Worm (Caenorhabditis elegans): ENCODE data around the gene hmg-5.
"Not testable (repeated sequence)": the region's sequence is repeated elsewhere in the genome, so short reads cannot be mapped to it uniquely, and the experiment has no call there.

Gene hmg-5

DNA sequence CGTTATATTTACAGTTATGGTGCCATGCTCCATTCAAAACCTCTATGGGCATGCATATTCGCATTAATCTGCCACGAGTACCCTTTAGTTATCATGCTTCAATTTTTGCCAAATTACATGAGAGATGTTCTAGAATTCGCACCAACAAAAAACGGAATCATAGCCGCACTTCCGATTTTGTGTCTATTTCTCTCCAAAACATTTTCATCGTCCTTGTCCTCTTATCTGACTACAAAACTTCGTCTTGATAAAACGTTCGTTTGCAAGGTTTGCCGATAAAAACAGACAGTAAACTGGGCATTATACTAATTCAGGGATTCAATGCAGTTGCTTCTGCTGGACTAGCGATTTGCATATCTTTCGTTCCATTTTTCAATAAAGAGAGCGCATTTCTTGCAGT lies 7.2 kb upstream of the hmg-5 start:
- TF ChIP-seq ztf-23 (GFP tag; IDR thresholded peaks at IDR 0.05): no peak
- TF ChIP-seq klf-2 (GFP tag; conservative IDR thresholded peaks at IDR 0.05): no peak
- TF ChIP-seq ref-1 (GFP tag; conservative IDR thresholded peaks at IDR 0.05): no peak
- no peak for TF ChIP-seq cog-1 (tag; optimal IDR thresholded peaks at IDR 0.05)
- TF ChIP-seq flt-1 (GFP tag; IDR thresholded peaks at IDR 0.05): no peak
- TF ChIP-seq ztf-29 (GFP tag; IDR thresholded peaks at IDR 0.05): no peak
- TF ChIP-seq med-1 (GFP tag; optimal IDR thresholded peaks at IDR 0.05; ENCODE audit: insufficient read depth): no peak
- TF ChIP-seq T22C8.4 (GFP tag; IDR thresholded peaks at IDR 0.05): no peak
- no peak for TF ChIP-seq tab-1 (GFP tag; IDR thresholded peaks at IDR 0.05)

DNA sequence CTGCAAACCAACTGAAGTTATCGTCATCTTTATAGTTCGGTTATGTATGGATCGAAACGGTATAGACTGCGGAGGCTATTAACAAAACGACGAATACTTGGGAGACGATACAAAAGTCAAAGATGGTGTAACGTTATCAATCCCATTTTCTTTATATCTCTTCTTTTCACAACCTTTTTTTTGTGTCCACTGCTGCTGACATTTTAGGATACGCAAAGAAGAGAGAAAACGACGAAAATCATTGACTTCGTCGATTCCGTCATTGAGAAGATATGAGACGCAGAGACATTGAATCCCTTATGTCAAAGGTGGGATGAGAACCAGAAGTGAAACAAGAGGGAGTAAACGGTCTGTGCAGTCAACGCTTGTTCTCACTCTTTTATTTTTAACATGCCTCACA lies 5.1 kb upstream of the hmg-5 start, which contains the start of gene cima-1:
Gene cima-1, plus strand, starts transcription at position 340 of the 400 bp plus-strand sequence.
- TF ChIP-seq tab-1 (GFP tag; IDR thresholded peaks at IDR 0.05): no peak
- TF ChIP-seq klf-2 (GFP tag; conservative IDR thresholded peaks at IDR 0.05): no peak
- TF ChIP-seq ref-1 (GFP tag; conservative IDR thresholded peaks at IDR 0.05): no peak
- no peak for TF ChIP-seq T22C8.4 (GFP tag; IDR thresholded peaks at IDR 0.05)
- no peak for TF ChIP-seq flt-1 (GFP tag; IDR thresholded peaks at IDR 0.05)
- TF ChIP-seq med-1 (GFP tag; optimal IDR thresholded peaks at IDR 0.05; ENCODE audit: insufficient read depth): no peak
- TF ChIP-seq ztf-23 (GFP tag; IDR thresholded peaks at IDR 0.05): no peak
- TF ChIP-seq ztf-29 (GFP tag; IDR thresholded peaks at IDR 0.05): no peak
- TF ChIP-seq cog-1 (tag; optimal IDR thresholded peaks at IDR 0.05): no peak

DNA sequence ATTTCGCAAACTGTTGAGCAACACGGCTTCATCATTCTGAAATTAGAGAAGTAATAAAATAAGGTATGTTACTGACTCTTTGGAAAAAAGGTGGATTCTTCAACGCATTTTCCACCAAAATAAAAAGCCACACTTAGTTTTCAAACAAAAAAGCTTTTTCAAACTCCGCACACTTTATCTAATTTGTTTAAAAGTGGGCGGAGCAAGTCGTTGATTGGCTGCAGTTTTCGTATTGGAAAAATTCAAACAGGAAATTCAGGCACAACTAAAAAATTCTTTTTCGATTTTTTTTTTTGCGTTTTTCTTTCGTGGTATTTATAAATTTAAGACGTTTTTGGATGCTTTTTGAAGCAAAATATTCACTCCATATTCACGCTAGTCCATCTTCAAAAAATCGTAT lies 4.4 kb upstream of the hmg-5 start:
- TF ChIP-seq flt-1 (GFP tag; IDR thresholded peaks at IDR 0.05): no peak
- no peak for TF ChIP-seq ztf-29 (GFP tag; IDR thresholded peaks at IDR 0.05)
- TF ChIP-seq cog-1 (tag; optimal IDR thresholded peaks at IDR 0.05): no peak
- TF ChIP-seq med-1 (GFP tag; optimal IDR thresholded peaks at IDR 0.05; ENCODE audit: insufficient read depth): no peak
- TF ChIP-seq ztf-23 (GFP tag; IDR thresholded peaks at IDR 0.05): no peak
- TF ChIP-seq tab-1 (GFP tag; IDR thresholded peaks at IDR 0.05): no peak
- no peak for TF ChIP-seq T22C8.4 (GFP tag; IDR thresholded peaks at IDR 0.05)
- no peak for TF ChIP-seq klf-2 (GFP tag; conservative IDR thresholded peaks at IDR 0.05)
- TF ChIP-seq ref-1 (GFP tag; conservative IDR thresholded peaks at IDR 0.05): no peak

DNA sequence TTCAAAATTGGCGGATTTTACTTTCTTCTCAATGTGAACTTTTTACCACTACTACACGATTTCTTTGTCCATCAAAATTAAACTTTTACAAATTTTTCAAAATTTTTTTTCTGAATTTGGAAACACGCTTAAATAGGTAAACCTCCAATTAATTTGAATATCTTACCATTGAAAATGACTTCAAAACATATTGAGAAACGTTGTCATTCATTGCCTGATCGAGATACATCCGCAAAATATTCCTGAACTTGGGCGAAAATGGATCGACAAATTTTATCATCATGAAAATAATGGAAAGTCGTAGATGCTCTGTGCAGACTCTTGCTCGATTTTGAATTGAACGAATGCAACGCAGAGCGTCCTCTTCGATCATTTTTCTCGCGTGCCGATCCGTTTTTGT lies 842 bp upstream of the hmg-5 start:
- TF ChIP-seq med-1 (GFP tag; optimal IDR thresholded peaks at IDR 0.05; ENCODE audit: insufficient read depth) (no peak), cog-1 (tag; optimal IDR thresholded peaks at IDR 0.05) (no peak), ztf-29 (GFP tag; IDR thresholded peaks at IDR 0.05) (no peak), ztf-23 (GFP tag; IDR thresholded peaks at IDR 0.05) (no peak)

DNA sequence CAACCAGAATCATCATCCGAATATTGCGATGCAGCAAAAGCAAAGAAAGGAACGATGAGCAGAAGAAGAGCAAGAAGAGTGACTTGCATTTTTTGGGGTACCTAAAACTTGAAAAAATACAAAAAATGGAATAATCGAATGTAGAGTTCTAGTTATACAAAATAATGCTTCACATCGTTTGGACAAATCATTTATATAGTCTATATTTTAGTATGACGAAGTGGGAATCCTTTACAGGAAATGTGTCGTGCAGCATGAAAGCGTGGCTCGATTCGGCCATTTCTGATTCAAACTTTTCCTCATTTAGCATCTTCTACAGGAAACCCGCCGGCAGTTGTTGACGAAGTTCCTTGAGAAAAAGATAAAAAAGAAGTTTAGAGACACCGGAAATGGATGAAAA lies 3.0 kb downstream of the hmg-5 start, which contains the start of gene nlp-20:
Gene nlp-20, minus strand, starts transcription at position 101 of the 400 bp plus-strand sequence.
- no peak for TF ChIP-seq klf-2 (GFP tag; conservative IDR thresholded peaks at IDR 0.05)
- no peak for TF ChIP-seq ztf-23 (GFP tag; IDR thresholded peaks at IDR 0.05)
- TF ChIP-seq T22C8.4 (GFP tag; IDR thresholded peaks at IDR 0.05): no peak
- no peak for TF ChIP-seq ref-1 (GFP tag; conservative IDR thresholded peaks at IDR 0.05)
- TF ChIP-seq cog-1 (tag; optimal IDR thresholded peaks at IDR 0.05): no peak
- TF ChIP-seq ztf-29 (GFP tag; IDR thresholded peaks at IDR 0.05): no peak
- no peak for TF ChIP-seq med-1 (GFP tag; optimal IDR thresholded peaks at IDR 0.05; ENCODE audit: insufficient read depth)
- no peak for TF ChIP-seq flt-1 (GFP tag; IDR thresholded peaks at IDR 0.05)
- TF ChIP-seq tab-1 (GFP tag; IDR thresholded peaks at IDR 0.05): no peak

DNA sequence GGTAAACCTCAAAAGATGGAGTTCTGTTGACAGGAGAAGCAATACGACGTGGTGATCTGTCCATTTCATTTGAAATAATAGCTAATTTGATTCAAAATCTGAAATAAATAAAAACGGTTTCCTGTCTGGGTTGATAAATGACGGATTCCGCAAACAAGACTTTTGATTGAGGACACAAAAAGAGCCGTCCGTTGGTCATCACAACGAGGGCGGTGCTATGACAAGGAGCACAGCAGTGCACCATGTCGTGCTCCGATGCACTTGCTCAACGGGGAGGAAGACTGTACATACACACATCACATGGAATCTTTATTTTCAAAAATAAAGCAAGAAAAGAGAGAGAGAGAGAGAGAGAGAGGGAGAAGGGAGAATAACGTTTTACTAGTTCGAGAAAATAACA lies 4.3 kb downstream of the hmg-5 start, which contains the start of gene nep-16:
Gene nep-16, minus strand, starts transcription at position 101 of the 400 bp plus-strand sequence.
- TF ChIP-seq ztf-29 (GFP tag; IDR thresholded peaks at IDR 0.05) (no peak), ztf-23 (GFP tag; IDR thresholded peaks at IDR 0.05) (no peak), klf-2 (GFP tag; conservative IDR thresholded peaks at IDR 0.05) (no peak), tab-1 (GFP tag; IDR thresholded peaks at IDR 0.05) (no peak), T22C8.4 (GFP tag; IDR thresholded peaks at IDR 0.05) (no peak), ref-1 (GFP tag; conservative IDR thresholded peaks at IDR 0.05) (no peak), cog-1 (tag; optimal IDR thresholded peaks at IDR 0.05) (no peak), flt-1 (GFP tag; IDR thresholded peaks at IDR 0.05) (no peak), med-1 (GFP tag; optimal IDR thresholded peaks at IDR 0.05; ENCODE audit: insufficient read depth) (no peak)

DNA sequence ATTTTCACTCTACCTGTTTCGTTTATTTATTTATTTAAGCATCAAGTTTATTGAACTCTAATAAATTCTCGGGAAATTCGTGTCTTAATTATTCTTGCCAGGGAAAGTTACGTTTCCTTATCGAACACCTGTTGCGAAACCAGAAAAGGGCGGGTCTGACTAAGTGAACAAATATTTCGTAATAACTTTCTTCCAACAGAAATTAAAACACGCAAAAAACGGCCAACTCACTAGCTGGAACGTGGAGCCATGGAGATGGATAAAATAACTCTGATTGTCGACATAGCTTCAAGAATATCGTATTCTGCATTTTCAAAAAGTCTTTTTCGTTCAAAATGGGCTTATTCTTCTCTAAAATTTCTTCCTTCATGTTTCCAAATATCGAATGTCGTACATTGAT lies 11.4 kb downstream of the hmg-5 start, which contains the start of gene warf-1:
Gene warf-1, plus strand, starts transcription at position 209 of the 400 bp plus-strand sequence.
- TF ChIP-seq flt-1, ztf-23, ztf-29 (GFP tag; IDR thresholded peaks at IDR 0.05): not testable (repeated sequence)

DNA sequence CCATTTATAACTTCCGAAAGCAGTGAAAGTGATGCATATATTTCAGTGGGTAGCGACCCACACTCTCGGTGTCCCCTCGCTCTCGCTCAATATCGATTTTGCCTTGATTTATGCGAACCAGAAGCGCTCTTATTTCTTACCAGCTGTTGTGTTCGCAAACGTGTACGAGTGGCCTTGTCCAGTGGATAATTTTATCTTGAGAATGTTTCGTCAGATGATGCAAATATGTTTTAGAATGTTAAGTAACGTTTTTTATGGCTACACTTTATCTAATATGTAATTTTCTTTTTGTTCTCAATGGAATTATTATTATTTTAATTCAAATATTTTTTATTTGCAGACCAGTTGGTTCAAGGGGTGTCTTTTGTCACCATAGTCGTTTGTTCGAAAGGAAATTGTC lies 13.0 kb downstream of the hmg-5 start, which contains the start of gene plp-1:
Gene plp-1, plus strand, starts transcription at position 341 of the 400 bp plus-strand sequence.
- TF ChIP-seq T22C8.4 (GFP tag; IDR thresholded peaks at IDR 0.05): no peak
- no peak for TF ChIP-seq tab-1 (GFP tag; IDR thresholded peaks at IDR 0.05)
- TF ChIP-seq ztf-29 (GFP tag; IDR thresholded peaks at IDR 0.05): no peak
- TF ChIP-seq flt-1 (GFP tag; IDR thresholded peaks at IDR 0.05): no peak
- TF ChIP-seq med-1 (GFP tag; optimal IDR thresholded peaks at IDR 0.05; ENCODE audit: insufficient read depth): no peak
- no peak for TF ChIP-seq cog-1 (tag; optimal IDR thresholded peaks at IDR 0.05)
- no peak for TF ChIP-seq ztf-23 (GFP tag; IDR thresholded peaks at IDR 0.05)
- TF ChIP-seq klf-2 (GFP tag; conservative IDR thresholded peaks at IDR 0.05): no peak
- no peak for TF ChIP-seq ref-1 (GFP tag; conservative IDR thresholded peaks at IDR 0.05)

DNA sequence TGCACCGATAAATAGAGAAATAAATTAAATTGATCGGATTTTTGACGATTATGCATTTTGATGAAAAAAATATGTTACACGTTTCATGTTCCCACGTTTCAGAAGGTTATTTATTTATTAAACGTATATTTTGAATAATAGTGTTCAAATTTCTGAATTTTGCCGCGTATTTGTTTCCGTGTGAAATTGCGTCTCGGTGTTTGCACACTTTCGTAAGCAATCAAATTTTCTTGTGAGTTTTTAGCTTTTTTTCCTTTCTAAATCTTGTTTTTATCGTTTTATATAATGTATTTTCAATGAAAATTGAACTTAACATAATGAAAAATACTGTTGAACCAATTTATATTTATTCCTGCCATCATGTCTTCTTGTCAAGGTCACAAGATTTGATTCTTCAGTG lies 13.5 kb downstream of the hmg-5 start, which contains the start of gene F45E4.6:
Gene F45E4.6, minus strand, starts transcription at position 14 of the 400 bp plus-strand sequence.
- TF ChIP-seq T22C8.4 (GFP tag; IDR thresholded peaks at IDR 0.05) (no peak), ref-1 (GFP tag; conservative IDR thresholded peaks at IDR 0.05) (no peak), med-1 (GFP tag; optimal IDR thresholded peaks at IDR 0.05; ENCODE audit: insufficient read depth) (no peak), ztf-23 (GFP tag; IDR thresholded peaks at IDR 0.05) (no peak), tab-1 (GFP tag; IDR thresholded peaks at IDR 0.05) (no peak), ztf-29 (GFP tag; IDR thresholded peaks at IDR 0.05) (no peak), flt-1 (GFP tag; IDR thresholded peaks at IDR 0.05) (no peak), cog-1 (tag; optimal IDR thresholded peaks at IDR 0.05) (no peak), klf-2 (GFP tag; conservative IDR thresholded peaks at IDR 0.05) (no peak)

DNA sequence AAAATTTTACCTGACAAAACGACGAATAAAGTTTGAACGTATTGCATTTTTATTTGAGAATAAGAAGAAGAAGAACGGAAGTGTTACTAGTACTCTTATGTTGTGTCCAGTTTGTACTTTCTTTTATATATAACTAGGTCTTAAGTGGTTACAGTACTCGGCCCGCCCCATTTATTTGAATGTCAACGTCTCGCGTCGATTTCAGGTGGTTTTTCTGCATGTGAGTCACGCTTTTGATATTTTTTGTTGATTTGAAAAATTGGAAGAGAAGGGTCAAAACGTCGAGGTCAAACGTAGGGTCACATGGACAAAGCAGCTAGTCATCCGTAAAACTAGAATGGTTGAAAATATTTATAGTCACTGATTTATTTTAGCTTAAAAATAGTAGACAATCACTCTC lies 17.1 kb downstream of the hmg-5 start, which contains the start of gene F45E4.5:
Gene F45E4.5, minus strand, starts transcription at position 101 of the 400 bp plus-strand sequence.
- TF ChIP-seq med-1 (GFP tag; optimal IDR thresholded peaks at IDR 0.05; ENCODE audit: insufficient read depth) (no peak), klf-2 (GFP tag; conservative IDR thresholded peaks at IDR 0.05) (no peak), ztf-23 (GFP tag; IDR thresholded peaks at IDR 0.05) (no peak), ref-1 (GFP tag; conservative IDR thresholded peaks at IDR 0.05) (no peak), T22C8.4 (GFP tag; IDR thresholded peaks at IDR 0.05) (no peak), ztf-29 (GFP tag; IDR thresholded peaks at IDR 0.05) (no peak), cog-1 (tag; optimal IDR thresholded peaks at IDR 0.05) (no peak), tab-1 (GFP tag; IDR thresholded peaks at IDR 0.05) (no peak), flt-1 (GFP tag; IDR thresholded peaks at IDR 0.05) (no peak)

Data from whole organism, midembryonic.